Worm (Caenorhabditis elegans) whole organism, early embryonic: ENCODE results near the gene epg-4.

ENCODE experiments used
- B0310.2 ChIP-seq: sonication (generic microtip); optimal IDR thresholded peaks from 2 replicates; lab custom pipeline; 2016; ENCODE audit warnings: mild to moderate bottlenecking, missing genetic modification characterization, missing compliant biosample characterization
- F13C5.2 ChIP-seq: sonication (generic microtip); optimal IDR thresholded peaks from 2 replicates; lab custom pipeline; 2017; ENCODE audit warnings: mild to moderate bottlenecking, missing genetic modification characterization, inconsistent platforms, missing compliant biosample characterization
- aly-1 ChIP-seq: sonication (generic microtip); optimal IDR thresholded peaks from 2 replicates; lab custom pipeline; 2016; ENCODE audit warnings: missing genetic modification characterization, missing compliant biosample characterization
- ama-1 ChIP-seq: fragments of 150-350 bp; optimal IDR thresholded peaks from 2 replicates; lab custom pipeline; 2014
- ceh-13 ChIP-seq: fragments of 200-800 bp; sonication (Bioruptor generic); optimal IDR thresholded peaks from 2 replicates; lab custom pipeline; 2018; ENCODE audit warnings: mild to moderate bottlenecking, missing genetic modification characterization, missing compliant biosample characterization
- ceh-36 ChIP-seq: sonication (generic microtip); optimal IDR thresholded peaks from 2 replicates; lab custom pipeline; 2016; ENCODE audit warnings: missing genetic modification characterization, inconsistent platforms, missing compliant biosample characterization
- ets-7 ChIP-seq: sonication (generic microtip); optimal IDR thresholded peaks from 2 replicates; lab custom pipeline; 2016; ENCODE audit warnings: missing genotype, missing genetic modification characterization, missing compliant biosample characterization
- flt-1 ChIP-seq: fragments of 200-800 bp; sonication (Bioruptor generic); IDR thresholded peaks from 2 replicates; pipeline ENCODE4 v1.3.6; 2022; ENCODE audit warnings: missing genetic modification characterization, missing compliant biosample characterization
- hmbx-1 ChIP-seq: sonication (generic microtip); optimal IDR thresholded peaks from 2 replicates; lab custom pipeline; 2016; ENCODE audit warnings: mild to moderate bottlenecking, missing genetic modification characterization, missing compliant biosample characterization
- hmg-4 ChIP-seq: fragments of 200-800 bp; sonication (Bioruptor generic); optimal IDR thresholded peaks from 2 replicates; lab custom pipeline; 2018; ENCODE audit warnings: mild to moderate bottlenecking, missing genetic modification characterization, missing compliant biosample characterization
- hnd-1 ChIP-seq: sonication (generic microtip); optimal IDR thresholded peaks from 2 replicates; lab custom pipeline; 2016; ENCODE audit warnings: missing genetic modification characterization, missing compliant biosample characterization
- pes-1 ChIP-seq: fragments of 200-800 bp; sonication (Bioruptor generic); IDR thresholded peaks from 2 replicates; pipeline ENCODE4 v1.3.6; 2022; ENCODE audit warnings: missing genetic modification reagents, missing genetic modification characterization, missing compliant biosample characterization
- scrt-1 ChIP-seq: fragments of 200-800 bp; sonication (Bioruptor generic); IDR thresholded peaks from 2 replicates; pipeline ENCODE4 v1.3.6; 2022; ENCODE audit warnings: missing genetic modification characterization, missing compliant biosample characterization
- sea-1 ChIP-seq: fragments of 200-800 bp; sonication (Bioruptor generic); conservative IDR thresholded peaks from 2 replicates; pipeline ENCODE4 v1.3.6; 2022; ENCODE audit warnings: missing genetic modification characterization, missing compliant biosample characterization
- tbx-11 ChIP-seq: fragments of 200-800 bp; sonication (Bioruptor generic); IDR thresholded peaks from 2 replicates; pipeline ENCODE4 v1.3.6; 2022; ENCODE audit warnings: missing genetic modification characterization, missing compliant biosample characterization
- tbx-37 ChIP-seq: fragments of 200-800 bp; sonication (Bioruptor generic); conservative IDR thresholded peaks from 2 replicates; pipeline ENCODE4 v1.3.6; 2022; ENCODE audit warnings: missing genetic modification reagents, missing genetic modification characterization, missing compliant biosample characterization
- tra-4 ChIP-seq: sonication (generic microtip); optimal IDR thresholded peaks from 2 replicates; lab custom pipeline; 2017; ENCODE audit warnings: missing genetic modification characterization, missing compliant biosample characterization

The epg-4 gene

ce11 chrIII:7230841-7231240 is 48.9 kb downstream of the epg-4 start, which contains the start of gene R151.10:
R151.10 (minus strand) TSS chrIII:7230941.
- no peak for TF ChIP-seq tra-4 (tag; lab: Kevin White, UChicago)
- TF ChIP-seq ceh-36 (tag; lab: Kevin White, UChicago) = no peak
- TF ChIP-seq ama-1 (lab: Kevin White, UChicago) = no peak
- TF ChIP-seq scrt-1 (GFP tag; lab: Robert Waterston, UW) = no peak
- no peak for TF ChIP-seq aly-1 (tag; lab: Kevin White, UChicago)
- no peak for TF ChIP-seq tbx-37 (GFP tag; lab: Robert Waterston, UW)
- TF ChIP-seq tbx-11 (GFP tag; lab: Robert Waterston, UW) = no peak
- no peak for TF ChIP-seq sea-1
- TF ChIP-seq pes-1 (GFP tag; lab: Robert Waterston, UW) = no peak
- no peak for TF ChIP-seq ceh-13 (GFP tag; lab: Kevin White, UChicago)
- TF ChIP-seq B0310.2 (tag; lab: Kevin White, UChicago) = no peak

DNA sequence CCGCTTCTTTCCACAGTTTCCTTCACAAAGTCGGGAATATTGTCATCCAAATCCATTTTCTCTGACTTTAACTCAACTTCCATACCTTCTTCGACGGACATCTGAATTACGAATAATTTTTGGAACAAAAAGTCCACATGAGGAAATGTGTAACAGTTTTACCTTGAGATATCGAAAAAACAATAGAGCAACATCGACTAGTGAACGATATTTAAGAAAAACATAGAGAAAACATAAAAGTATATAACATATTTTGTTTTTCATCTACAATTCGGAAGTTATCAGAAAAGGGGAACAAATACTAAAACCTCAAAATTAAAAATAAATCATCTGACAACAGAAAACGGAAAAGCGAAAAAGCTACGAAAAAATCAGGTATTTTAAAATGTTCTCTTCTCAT is 50.8 kb downstream of the epg-4 start, which contains the start of gene adr-2:
TSS of gene adr-2 (minus strand) at position 101 of the 400 bp plus-strand sequence.
- TF ChIP-seq pes-1 (GFP tag; lab: Robert Waterston, UW) (no peak), B0310.2 (tag; lab: Kevin White, UChicago) (no peak), F13C5.2 (tag; lab: Kevin White, UChicago) (no peak), ceh-36 (tag; lab: Kevin White, UChicago) (no peak), flt-1 (GFP tag; lab: Robert Waterston, UW) (no peak), ets-7 (tag; lab: Kevin White, UChicago) (no peak), hmbx-1 (tag; lab: Kevin White, UChicago) (no peak), scrt-1 (GFP tag; lab: Robert Waterston, UW) (no peak), hnd-1 (tag; lab: Kevin White, UChicago) (no peak), tbx-11 (GFP tag; lab: Robert Waterston, UW) (no peak), ama-1 (lab: Kevin White, UChicago) (no peak), ceh-13 (GFP tag; lab: Kevin White, UChicago) (no peak), tbx-37 (GFP tag; lab: Robert Waterston, UW) (no peak), hmg-4 (no peak)
